Fruit fly (Drosophila melanogaster) whole organism, embryonic: ENCODE data around the gene COX7AL.

Source experiments
- Atf6 ChIP-seq: fragments of 200-800 bp; sonication (Bioruptor generic); IDR thresholded peaks from 2 replicates; pipeline ENCODE4 v1.3.6; 2022; ENCODE audit warnings: missing biosample characterization, missing genetic modification characterization
- B-H2 ChIP-seq: fragments of 200-800 bp; sonication (Bioruptor generic); optimal IDR thresholded peaks from 2 replicates; lab custom pipeline; 2018; ENCODE audit warnings: missing biosample characterization, mild to moderate bottlenecking, missing genetic modification characterization
- CG10366 ChIP-seq: fragments of 200-800 bp; sonication (Bioruptor generic); IDR thresholded peaks from 2 replicates; pipeline ENCODE4 v1.3.6; 2022; ENCODE audit warnings: missing biosample characterization, missing genetic modification characterization
- CG10979 ChIP-seq: fragments of 200-800 bp; sonication (Bioruptor generic); optimal IDR thresholded peaks from 2 replicates; lab custom pipeline; 2018; ENCODE audit warnings: missing biosample characterization, mild to moderate bottlenecking, missing genetic modification characterization, moderate library complexity
- CG11696 ChIP-seq: fragments of 200-800 bp; sonication (Bioruptor generic); IDR thresholded peaks from 2 replicates; pipeline ENCODE4 v1.3.6; 2022; ENCODE audit warnings: missing biosample characterization, missing genetic modification characterization
- CG12659 ChIP-seq: fragments of 200-800 bp; sonication (Bioruptor generic); optimal IDR thresholded peaks from 3 replicates; lab custom pipeline; 2017; ENCODE audit warnings: mild to moderate bottlenecking, missing biosample characterization, missing genetic modification reagents, missing genetic modification characterization
- CG14050 ChIP-seq: fragments of 200-800 bp; sonication (Bioruptor generic); IDR thresholded peaks from 3 replicates; pipeline ENCODE4 v1.3.6; 2022; ENCODE audit warnings: missing biosample characterization, missing genetic modification characterization
- CG14667 ChIP-seq: fragments of 200-800 bp; sonication (Bioruptor generic); IDR thresholded peaks from 2 replicates; pipeline ENCODE4 v1.3.6; 2022; ENCODE audit warnings: missing biosample characterization, missing genetic modification characterization
- CG15479 ChIP-seq: fragments of 200-800 bp; sonication (Bioruptor generic); optimal IDR thresholded peaks from 3 replicates; lab custom pipeline; 2019; ENCODE audit warnings: missing biosample characterization, mild to moderate bottlenecking, missing genetic modification characterization, moderate library complexity
- CG1647 ChIP-seq: fragments of 200-800 bp; sonication (Bioruptor generic); optimal IDR thresholded peaks from 3 replicates; lab custom pipeline; 2016; ENCODE audit warnings: missing biosample characterization, missing genetic modification characterization
- CG16863 ChIP-seq: fragments of 200-800 bp; sonication (Bioruptor generic); optimal IDR thresholded peaks from 3 replicates; lab custom pipeline; 2016; ENCODE audit warnings: missing biosample characterization, missing genetic modification characterization
- CG1832 ChIP-seq: fragments of 200-800 bp; sonication (Bioruptor generic); optimal IDR thresholded peaks from 2 replicates; lab custom pipeline; 2017; ENCODE audit warnings: missing biosample characterization, mild to moderate bottlenecking, missing genetic modification characterization, inconsistent platforms
- CG2712 ChIP-seq: fragments of 200-800 bp; optimal IDR thresholded peaks from 3 replicates; lab custom pipeline; 2019; ENCODE audit warnings: missing biosample characterization, mild to moderate bottlenecking, missing genetic modification characterization, moderate library complexity
- CG3163 ChIP-seq: fragments of 200-800 bp; sonication (Bioruptor generic); optimal IDR thresholded peaks from 3 replicates; lab custom pipeline; 2016; ENCODE audit warnings: missing biosample characterization, missing genetic modification characterization
- CG6654 ChIP-seq: fragments of 200-800 bp; sonication (Bioruptor generic); optimal IDR thresholded peaks from 2 replicates; lab custom pipeline; 2017; ENCODE audit warnings: missing biosample characterization, mild to moderate bottlenecking, missing genetic modification characterization
- CG6689 ChIP-seq: fragments of 200-800 bp; sonication (Bioruptor generic); IDR thresholded peaks from 2 replicates; pipeline ENCODE4 v1.3.6; 2022; ENCODE audit warnings: missing biosample characterization, missing genetic modification characterization
- CG6765 ChIP-seq: fragments of 200-800 bp; sonication (Bioruptor generic); optimal IDR thresholded peaks from 3 replicates; lab custom pipeline; 2017; ENCODE audit warnings: missing biosample characterization, mild to moderate bottlenecking, missing genetic modification characterization
- CG6791 ChIP-seq: fragments of 200-800 bp; sonication (Bioruptor generic); IDR thresholded peaks from 3 replicates; pipeline ENCODE4 v1.3.6; 2022; ENCODE audit warnings: missing biosample characterization, missing genetic modification characterization; ENCODE audit not compliant: partially characterized antibody
- CG6854 ChIP-seq: fragments of 200-800 bp; sonication (Bioruptor generic); optimal IDR thresholded peaks from 3 replicates; lab custom pipeline; 2017; ENCODE audit warnings: missing biosample characterization, mild to moderate bottlenecking, missing genetic modification characterization
- CG8089 ChIP-seq: fragments of 200-800 bp; sonication (Bioruptor generic); optimal IDR thresholded peaks from 3 replicates; lab custom pipeline; 2016; ENCODE audit warnings: missing biosample characterization, missing genetic modification characterization
- CG8290 ChIP-seq, 3 experiments: fragments of 200-800 bp; sonication (Bioruptor generic); optimal IDR thresholded peaks; 2 replicates each; lab custom pipeline; 2016 to 2019; ENCODE audit warnings: missing biosample characterization in 3 of 3, missing genetic modification characterization in 3 of 3, mild to moderate bottlenecking in 2 of 3, moderate library complexity in 1 of 3
- CG8478 ChIP-seq: fragments of >200 bp; optimal IDR thresholded peaks from 2 replicates; lab custom pipeline; 2018
- Dip3 ChIP-seq: fragments of 200-800 bp; sonication (Bioruptor generic); optimal IDR thresholded peaks from 3 replicates; lab custom pipeline; 2016; ENCODE audit warnings: missing biosample characterization, missing genetic modification characterization
- Ets65A ChIP-seq: fragments of 200-800 bp; sonication (Bioruptor generic); peaks from one replicate; lab custom pipeline; 2016; ENCODE audit warnings: missing biosample characterization, missing genetic modification characterization
- H15 ChIP-seq: fragments of 200-800 bp; sonication (Bioruptor generic); IDR thresholded peaks from 3 replicates; pipeline ENCODE4 v1.3.6; 2022; ENCODE audit warnings: missing biosample characterization, missing genetic modification characterization
- Hey ChIP-seq: fragments of 200-800 bp; sonication (Bioruptor generic); optimal IDR thresholded peaks from 3 replicates; lab custom pipeline; 2018; ENCODE audit warnings: missing biosample characterization, mild to moderate bottlenecking, missing genetic modification characterization
- HmgZ ChIP-seq: fragments of 200-800 bp; sonication (Bioruptor generic); optimal IDR thresholded peaks from 2 replicates; lab custom pipeline; 2018; ENCODE audit warnings: missing biosample characterization, mild to moderate bottlenecking, missing genetic modification characterization
- Hr51 ChIP-seq, 2 experiments: fragments of 200-800 bp; sonication (Bioruptor generic); optimal IDR thresholded peaks; 2 replicates in 1 of 2; 3 replicates in 1 of 2; lab custom pipeline; 2016 to 2018; ENCODE audit warnings: missing biosample characterization in 2 of 2, missing genetic modification characterization in 2 of 2, mild to moderate bottlenecking in 1 of 2, moderate library complexity in 1 of 2
- NFAT ChIP-seq: fragments of 200-800 bp; sonication (Bioruptor generic); IDR thresholded peaks from 2 replicates; pipeline ENCODE4 v1.3.6; 2022; ENCODE audit warnings: missing biosample characterization, missing genetic modification characterization
- Neu2 ChIP-seq: fragments of 200-800 bp; sonication (Bioruptor generic); optimal IDR thresholded peaks from 3 replicates; lab custom pipeline; 2016; ENCODE audit warnings: missing biosample characterization, missing genetic modification characterization, borderline replicate concordance
- Nf-YA ChIP-seq: fragments of 200-800 bp; sonication (Bioruptor generic); IDR thresholded peaks from 2 replicates; pipeline ENCODE4 v1.3.6; 2022; ENCODE audit warnings: missing biosample characterization, missing genetic modification characterization
- Nf-YC ChIP-seq: fragments of 200-800 bp; optimal IDR thresholded peaks from 3 replicates; lab custom pipeline; 2019; ENCODE audit warnings: missing biosample characterization, mild to moderate bottlenecking, missing genetic modification characterization, moderate library complexity
- NfI ChIP-seq: fragments of 200-800 bp; sonication (Bioruptor generic); optimal IDR thresholded peaks from 3 replicates; lab custom pipeline; 2018; ENCODE audit warnings: missing biosample characterization, mild to moderate bottlenecking, missing genetic modification characterization, moderate library complexity
- PHDP ChIP-seq: fragments of 200-800 bp; sonication (Bioruptor generic); optimal IDR thresholded peaks from 3 replicates; lab custom pipeline; 2018; ENCODE audit warnings: missing biosample characterization, mild to moderate bottlenecking, missing genetic modification characterization, moderate library complexity
- Ravus ChIP-seq: fragments of 200-800 bp; sonication (Bioruptor generic); IDR thresholded peaks from 2 replicates; pipeline ENCODE4 v1.3.6; 2022; ENCODE audit warnings: missing biosample characterization, missing genetic modification characterization
- Xrp1 ChIP-seq: fragments of 200-800 bp; sonication (Bioruptor generic); IDR thresholded peaks from 2 replicates; pipeline ENCODE4 v1.3.6; 2022; ENCODE audit warnings: missing biosample characterization, missing genetic modification characterization
- ase ChIP-seq: fragments of 200-800 bp; sonication (Bioruptor generic); IDR thresholded peaks from 3 replicates; pipeline ENCODE4 v1.3.6; 2022; ENCODE audit warnings: missing biosample characterization, missing genetic modification characterization
- ato ChIP-seq: fragments of 200-800 bp; sonication (Bioruptor generic); IDR thresholded peaks from 2 replicates; pipeline ENCODE4 v1.3.6; 2022; ENCODE audit warnings: missing biosample characterization, missing genetic modification characterization; ENCODE audit not compliant: partially characterized antibody
- bowl ChIP-seq: fragments of 200-800 bp; sonication (Bioruptor generic); IDR thresholded peaks from 2 replicates; pipeline ENCODE4 v1.3.6; 2022; ENCODE audit warnings: missing biosample characterization, missing genetic modification characterization
- chinmo ChIP-seq: fragments of 200-800 bp; sonication (Bioruptor generic); IDR thresholded peaks from 4 replicates; pipeline ENCODE4 v1.3.6; 2022; ENCODE audit warnings: missing biosample characterization, missing genetic modification characterization; ENCODE audit not compliant: partially characterized antibody
- dysf ChIP-seq: fragments of 200-800 bp; sonication (Bioruptor generic); IDR thresholded peaks from 3 replicates; pipeline ENCODE4 v1.3.6; 2022; ENCODE audit warnings: missing biosample characterization, missing genetic modification characterization
- esg ChIP-seq: fragments of 200-800 bp; sonication (Bioruptor generic); conservative IDR thresholded peaks from 2 replicates; pipeline ENCODE4 v1.3.6; 2022; ENCODE audit warnings: missing biosample characterization, missing genetic modification characterization
- h ChIP-seq: fragments of >200 bp; optimal IDR thresholded peaks from 2 replicates; lab custom pipeline; 2017
- ham ChIP-seq: fragments of 200-800 bp; sonication (Bioruptor generic); IDR thresholded peaks from 2 replicates; pipeline ENCODE4 v1.3.6; 2022; ENCODE audit warnings: missing biosample characterization, missing genetic modification characterization
- knrl ChIP-seq: fragments of 200-800 bp; sonication (Bioruptor generic); IDR thresholded peaks from 3 replicates; pipeline ENCODE4 v1.3.6; 2022; ENCODE audit warnings: missing biosample characterization, missing genetic modification characterization; ENCODE audit not compliant: partially characterized antibody
- luna ChIP-seq: fragments of 200-800 bp; sonication (Bioruptor generic); optimal IDR thresholded peaks from 2 replicates; lab custom pipeline; 2016; ENCODE audit warnings: missing biosample characterization, missing genetic modification characterization
- peb ChIP-seq: fragments of 200-800 bp; sonication (Bioruptor generic); IDR thresholded peaks from 2 replicates; pipeline ENCODE4 v1.3.6; 2022; ENCODE audit warnings: missing biosample characterization, missing genetic modification characterization
- pita ChIP-seq: fragments of 200-800 bp; sonication (Bioruptor generic); optimal IDR thresholded peaks from 2 replicates; lab custom pipeline; 2017; ENCODE audit warnings: missing biosample characterization, mild to moderate bottlenecking, missing genetic modification characterization
- sob ChIP-seq: fragments of 200-800 bp; sonication (Bioruptor generic); IDR thresholded peaks from 2 replicates; pipeline ENCODE4 v1.3.6; 2022; ENCODE audit warnings: missing biosample characterization, missing genetic modification characterization
- tio ChIP-seq: fragments of 200-800 bp; sonication (Bioruptor generic); optimal IDR thresholded peaks from 2 replicates; lab custom pipeline; 2017; ENCODE audit warnings: missing biosample characterization, missing genetic modification characterization, inconsistent platforms
- wek ChIP-seq: fragments of 200-800 bp; sonication (Bioruptor generic); optimal IDR thresholded peaks from 3 replicates; lab custom pipeline; 2018; ENCODE audit warnings: missing biosample characterization, mild to moderate bottlenecking, missing genetic modification characterization, moderate library complexity

Gene COX7AL

dm6 chr3R:8354458-8354857 is 11.0 kb downstream of the COX7AL start (continued):
- TF ChIP-seq H15 (peak; percentile 59; the same call in 1 of the 3 replicates), NFAT (peak; percentile 53), B-H2 (GFP tag; lab: Kevin White, UChicago) (no peak), CG8089 (GFP tag; lab: Kevin White, UChicago) (no peak), CG15479 (GFP tag; lab: Kevin White, UChicago) (no peak), CG2712 (tag; lab: Kevin White, UChicago) (peak; percentile 42), dysf (GFP tag; lab: Robert Waterston, UW) (peak; percentile 76), CG6765 (no peak), NfI (peak; percentile 61), CG14667 (GFP tag; lab: Robert Waterston, UW) (peak; percentile 55; the same call in 1 of the 2 replicates), ham (GFP tag; lab: Robert Waterston, UW) (no peak), CG10979 (tag; lab: Kevin White, UChicago) (peak; percentile 7), CG6854 (GFP tag; lab: Kevin White, UChicago) (no peak), esg (GFP tag; lab: Robert Waterston, UW) (0 out of 2 replicates have a peak, but pooled peaks have one; percentile 25), CG16863 (no peak), CG1832 (GFP tag; lab: Kevin White, UChicago) (no peak), chinmo (GFP tag; lab: Robert Waterston, UW) (no peak), Ets65A (GFP tag; lab: Kevin White, UChicago) (no peak), luna (GFP tag; lab: Kevin White, UChicago) (no peak), CG6654 (GFP tag; lab: Kevin White, UChicago) (no peak), Hr51 (GFP tag; optimal IDR thresholded peaks at IDR 0.05; lab: Kevin White, UChicago) (peak in 1 of 2 experiments; percentile 76), CG6791 (GFP tag; lab: Robert Waterston, UW) (no peak), peb (no peak), knrl (GFP tag; lab: Robert Waterston, UW) (no peak), Hey (no peak), CG1647 (peak; percentile 1), wek (GFP tag; lab: Kevin White, UChicago) (no peak), Dip3 (GFP tag; lab: Kevin White, UChicago) (no peak), Atf6 (GFP tag; lab: Robert Waterston, UW) (peak; percentile 19; the same call in 1 of the 2 replicates), Nf-YA (peak; percentile 63), CG14050 (peak; percentile 64; the same call in 2 of the 3 replicates), Nf-YC (tag; lab: Kevin White, UChicago) (no peak), Xrp1 (GFP tag; lab: Robert Waterston, UW) (peak; percentile 65), CG11696 (GFP tag; lab: Robert Waterston, UW) (peak; percentile 48), pita (GFP tag; lab: Kevin White, UChicago) (no peak), h (lab: Kevin White, UChicago) (no peak), bowl (GFP tag; lab: Robert Waterston, UW) (no peak), ato (GFP tag; lab: Robert Waterston, UW) (no peak), CG10366 (GFP tag; lab: Robert Waterston, UW) (peak; percentile 78), Ravus (GFP tag; lab: Robert Waterston, UW) (peak; percentile 59), PHDP (peak; percentile 69), CG12659 (GFP tag; lab: Kevin White, UChicago) (peak; percentile 23), HmgZ (tag; lab: Kevin White, UChicago) (peak; percentile 11), sob (peak; percentile 62), CG3163 (GFP tag; lab: Kevin White, UChicago) (no peak), ase (GFP tag; lab: Robert Waterston, UW) (peak; percentile 63; the same call in 2 of the 3 replicates), CG8290 (GFP tag; optimal IDR thresholded peaks at IDR 0.05; lab: Kevin White, UChicago) (no peak), CG8290 (tag; optimal IDR thresholded peaks at IDR 0.05; lab: Kevin White, UChicago) (peak in 1 of 2 experiments; percentile 42), CG6689 (GFP tag; lab: Robert Waterston, UW) (peak; percentile 74), Neu2 (GFP tag; lab: Kevin White, UChicago) (no peak), CG8478 (lab: Kevin White, UChicago) (no peak), tio (GFP tag; lab: Kevin White, UChicago) (no peak)
